Worm (Caenorhabditis elegans) whole organism, L1 larva: ENCODE measurements around the gene T22G5.3.

Experiments
- aly-2 ChIP-seq: fragments of 150-350 bp; optimal IDR thresholded peaks from 2 replicates; lab custom pipeline; 2014; ENCODE audit warnings: missing biosample characterization, missing genetic modification characterization
- ama-1 ChIP-seq: fragments of 150-350 bp; optimal IDR thresholded peaks from 2 replicates; lab custom pipeline; 2014
- ceh-88 ChIP-seq: fragments of 200-800 bp; sonication (Bioruptor generic); IDR thresholded peaks from 2 replicates; pipeline ENCODE4 v1.3.6; 2022; ENCODE audit warnings: missing genetic modification characterization, missing compliant biosample characterization
- dpl-1 ChIP-seq, 3 experiments: fragments of 150-350 bp in 2 of 3; sonication (generic microtip) in 1 of 3; optimal IDR thresholded peaks; 2 replicates each; lab custom pipeline; 2014 to 2017; ENCODE audit warnings: missing biosample characterization in 3 of 3, missing genetic modification characterization in 3 of 3, missing genetic modification reagents in 3 of 3
- efl-1 ChIP-seq, 4 experiments: fragments of 150-350 bp; optimal IDR thresholded peaks in 3 of 4; peaks in 1 of 4; 1 replicate in 1 of 4; 2 replicates in 3 of 4; lab custom pipeline; 2014; ENCODE audit warnings: missing biosample characterization in 2 of 4, missing genetic modification characterization in 2 of 4, missing genetic modification reagents in 2 of 4
- jun-1 ChIP-seq: fragments of 150-350 bp; optimal IDR thresholded peaks from 2 replicates; lab custom pipeline; 2014; ENCODE audit warnings: missing biosample characterization, missing genetic modification reagents, missing genetic modification characterization
- nhr-28 ChIP-seq: fragments of 150-350 bp; optimal IDR thresholded peaks from 2 replicates; lab custom pipeline; 2014; ENCODE audit warnings: missing biosample characterization, missing genetic modification characterization
- pqm-1 ChIP-seq: sonication (generic microtip); optimal IDR thresholded peaks from 3 replicates; lab custom pipeline; 2017; ENCODE audit warnings: missing biosample characterization, missing genetic modification characterization
- unc-130 ChIP-seq: fragments of 150-350 bp; optimal IDR thresholded peaks from 2 replicates; lab custom pipeline; 2017; ENCODE audit warnings: missing biosample characterization, missing genetic modification characterization, inconsistent platforms
- unc-30 ChIP-seq: sonication (generic microtip); optimal IDR thresholded peaks from 2 replicates; lab custom pipeline; 2017; ENCODE audit warnings: missing biosample characterization, missing genetic modification characterization
- unc-62 ChIP-seq: fragments of 150-350 bp; optimal IDR thresholded peaks from 2 replicates; lab custom pipeline; 2014; ENCODE audit warnings: missing biosample characterization, missing genetic modification reagents, missing genetic modification characterization
- ztf-11 ChIP-seq, 2 experiments: sonication (generic microtip); optimal IDR thresholded peaks; 2 replicates each; lab custom pipeline; 2016 to 2017; ENCODE audit warnings: missing genetic modification characterization in 2 of 2, missing biosample characterization in 1 of 2, missing compliant biosample characterization in 1 of 2
- ztf-4 ChIP-seq: fragments of 150-350 bp; optimal IDR thresholded peaks from 2 replicates; lab custom pipeline; 2014; ENCODE audit warnings: missing biosample characterization, missing genetic modification characterization

- no peak for TF ChIP-seq unc-130 (tag; lab: Kevin White, UChicago)
- TF ChIP-seq pqm-1, result no peak
- TF ChIP-seq jun-1 (tag; lab: Kevin White, UChicago), result no peak
- TF ChIP-seq ztf-4 (tag; lab: Kevin White, UChicago), result no peak
- TF ChIP-seq ceh-88, result no peak
- TF ChIP-seq efl-1 (optimal IDR thresholded peaks at IDR 0.05; lab: Kevin White, UChicago), result no peak
- TF ChIP-seq efl-1 (GFP tag; optimal IDR thresholded peaks at IDR 0.05 in 1 of 2; lab: Kevin White, UChicago), result no peak
- no peak for TF ChIP-seq ztf-11 (tag; optimal IDR thresholded peaks at IDR 0.05; lab: Kevin White, UChicago)
- no peak for TF ChIP-seq aly-2
- TF ChIP-seq ama-1 (lab: Kevin White, UChicago), result no peak
- no peak for TF ChIP-seq nhr-28 (tag; lab: Kevin White, UChicago)
- no peak for TF ChIP-seq dpl-1 (GFP tag; optimal IDR thresholded peaks at IDR 0.05; lab: Kevin White, UChicago)
- TF ChIP-seq unc-30 (tag; lab: Kevin White, UChicago), result no peak
- no peak for TF ChIP-seq unc-62 (GFP tag; lab: Kevin White, UChicago)
Measured at ce11 chrV:13931225-13931624, 50.5 kb downstream of the T22G5.3 start, which contains the start of gene C06B3.16.
